Worm (Caenorhabditis elegans) whole organism, L4 larva: Measurements from ENCODE around the gene T01D1.7.

ENCODE experiments used
- F44E2.7 ChIP-seq: fragments of 200-800 bp; sonication (Bioruptor generic); IDR thresholded peaks from 2 replicates; pipeline ENCODE4 v2.1.2; 2022; ENCODE audit warnings: missing genetic modification characterization, missing compliant biosample characterization
- ZK546.5 ChIP-seq, 2 experiments: sonication (generic microtip); optimal IDR thresholded peaks; 2 replicates each; lab custom pipeline; 2017; ENCODE audit warnings: missing biosample characterization in 2 of 2, missing genetic modification characterization in 2 of 2
- dpl-1 ChIP-seq: fragments of 150-350 bp; optimal IDR thresholded peaks from 2 replicates; lab custom pipeline; 2014; ENCODE audit warnings: missing biosample characterization, missing genetic modification reagents, missing genetic modification characterization
- dve-1 ChIP-seq: sonication (generic microtip); optimal IDR thresholded peaks from 2 replicates; lab custom pipeline; 2017; ENCODE audit warnings: antibody characterized with exemption, mild to moderate bottlenecking, missing genetic modification characterization, missing compliant biosample characterization; ENCODE audit not compliant: insufficient read depth
- egl-27 ChIP-seq: sonication (generic microtip); optimal IDR thresholded peaks from 3 replicates; lab custom pipeline; 2017; ENCODE audit warnings: missing biosample characterization, missing genetic modification reagents, missing genetic modification characterization
- jun-1 ChIP-seq: fragments of 150-350 bp; optimal IDR thresholded peaks from 2 replicates; lab custom pipeline; 2014; ENCODE audit warnings: missing biosample characterization, missing genetic modification reagents, missing genetic modification characterization
- lin-1 ChIP-seq: fragments of 200-800 bp; sonication (Bioruptor generic); IDR thresholded peaks from 2 replicates; pipeline ENCODE4 v1.3.6; 2022; ENCODE audit warnings: missing genetic modification reagents, missing genetic modification characterization, missing compliant biosample characterization
- mdl-1 ChIP-seq, 2 experiments: fragments of 150-350 bp in 1 of 2; sonication (generic microtip) in 1 of 2; optimal IDR thresholded peaks; 2 replicates each; lab custom pipeline; 2014 to 2017; ENCODE audit warnings: missing biosample characterization in 2 of 2, missing genetic modification characterization in 2 of 2
- nhr-11 ChIP-seq: fragments of 150-350 bp; optimal IDR thresholded peaks from 2 replicates; lab custom pipeline; 2014; ENCODE audit warnings: missing biosample characterization, missing genetic modification characterization
- nhr-76 ChIP-seq: fragments of 150-350 bp; optimal IDR thresholded peaks from 2 replicates; lab custom pipeline; 2014; ENCODE audit warnings: missing biosample characterization, missing genetic modification characterization
- nhr-77 ChIP-seq: fragments of 150-350 bp; optimal IDR thresholded peaks from 2 replicates; lab custom pipeline; 2014; ENCODE audit warnings: missing biosample characterization, missing genetic modification characterization
- ztf-11 ChIP-seq: fragments of 150-350 bp; optimal IDR thresholded peaks from 2 replicates; lab custom pipeline; 2014; ENCODE audit warnings: missing biosample characterization, missing genetic modification characterization

DNA sequence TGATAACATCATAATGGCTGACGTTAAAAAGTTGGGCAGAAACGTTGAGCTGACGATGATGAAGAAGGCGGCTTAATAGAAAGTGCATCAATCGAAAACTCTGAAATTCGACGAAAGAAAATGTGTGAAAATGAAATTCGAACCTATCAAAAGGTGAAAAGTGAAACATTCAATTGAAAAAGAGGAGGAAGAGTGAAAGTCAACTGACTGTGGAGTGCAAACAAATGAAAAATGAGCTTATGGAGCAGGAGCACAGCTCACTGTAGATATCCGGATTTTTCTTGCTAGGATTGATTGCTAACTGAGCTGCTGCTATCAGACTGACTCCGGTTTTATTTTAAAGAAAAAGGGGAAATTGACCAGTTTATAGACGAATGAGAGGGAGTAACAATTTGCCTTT lies 52.5 kb downstream of the T01D1.7 start, which contains the start of gene K10B4.3:
- TF ChIP-seq ztf-11 (tag; lab: Kevin White, UChicago) (no peak), dve-1 (tag; lab: Kevin White, UChicago) (no peak), lin-1 (GFP tag; lab: Robert Waterston, UW) (no peak), nhr-77 (tag; lab: Kevin White, UChicago) (no peak), egl-27 (tag; lab: Kevin White, UChicago) (no peak), F44E2.7 (no peak), dpl-1 (no peak), mdl-1 (tag; optimal IDR thresholded peaks at IDR 0.05; lab: Kevin White, UChicago) (no peak), jun-1 (tag; lab: Kevin White, UChicago) (no peak), nhr-76 (tag; lab: Kevin White, UChicago) (no peak), ZK546.5 (tag; optimal IDR thresholded peaks at IDR 0.05; lab: Kevin White, UChicago) (no peak), nhr-11 (no peak)
